Fruit fly (Drosophila melanogaster) S2 (cell line): Measurements from ENCODE around the gene CG14115.

Source experiments
- CG8478 ChIP-seq: fragments of >200 bp; optimal IDR thresholded peaks from 2 replicates; lab custom pipeline; 2018
- CTCF ChIP-seq, 2 experiments: fragments of >200 bp; optimal IDR thresholded peaks; 2 replicates each; lab custom pipeline; 2018

DNA sequence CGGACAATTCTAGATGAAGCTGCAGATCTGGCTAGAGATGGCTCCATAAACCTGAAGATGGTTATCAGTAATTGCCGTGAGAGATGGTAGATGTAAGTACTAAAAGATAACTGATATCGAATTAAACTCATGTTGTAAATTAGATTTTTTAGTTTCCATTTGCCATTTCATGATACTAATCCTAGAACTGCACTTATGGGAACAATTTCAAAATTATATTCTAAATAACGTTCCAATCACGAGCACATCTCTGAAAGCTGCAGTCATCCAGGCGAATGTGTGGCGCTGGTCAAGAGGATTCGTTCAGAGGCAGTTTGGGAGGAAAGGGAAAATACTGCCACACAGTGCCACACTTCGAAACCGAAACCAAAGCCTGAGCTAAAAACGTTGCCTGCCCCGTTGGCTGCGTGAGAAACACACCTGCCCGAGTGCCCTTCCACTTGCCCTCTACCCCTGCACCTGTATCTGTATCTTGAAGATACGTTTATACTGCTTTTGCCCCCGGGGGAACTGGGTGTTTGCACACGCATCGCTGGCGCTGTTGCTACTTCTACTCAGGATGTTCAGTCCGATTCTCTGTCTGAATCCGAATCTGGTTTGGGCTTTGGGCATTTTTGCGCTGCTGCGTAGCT lies 46.2 kb upstream of the CG14115 start:
- TF ChIP-seq CG8478 (lab: Kevin White, UChicago) (no peak), CTCF (optimal IDR thresholded peaks at IDR 0.05; lab: Kevin White, UChicago) (no peak)
